Worm (Caenorhabditis elegans) whole organism, L3 larva: ENCODE results near the gene ags-3.

ENCODE experiments used
- daf-12 ChIP-seq: fragments of 150-350 bp; optimal IDR thresholded peaks from 2 replicates; lab custom pipeline; 2014; ENCODE audit warnings: missing biosample characterization, missing genetic modification reagents, missing genetic modification characterization
- nhr-11 ChIP-seq: fragments of 150-350 bp; optimal IDR thresholded peaks from 2 replicates; lab custom pipeline; 2014; ENCODE audit warnings: missing biosample characterization, missing genetic modification characterization
- nhr-12 ChIP-seq: fragments of 150-350 bp; optimal IDR thresholded peaks from 2 replicates; lab custom pipeline; 2014; ENCODE audit warnings: missing biosample characterization, missing genetic modification characterization
- sea-2 ChIP-seq: fragments of 150-350 bp; sonication (generic microtip); optimal IDR thresholded peaks from 4 replicates; lab custom pipeline; 2014; ENCODE audit warnings: missing biosample characterization, missing genetic modification reagents, missing genetic modification characterization
- skn-1 ChIP-seq: fragments of 150-350 bp; optimal IDR thresholded peaks from 2 replicates; lab custom pipeline; 2014; ENCODE audit warnings: missing biosample characterization, missing genetic modification characterization

DNA sequence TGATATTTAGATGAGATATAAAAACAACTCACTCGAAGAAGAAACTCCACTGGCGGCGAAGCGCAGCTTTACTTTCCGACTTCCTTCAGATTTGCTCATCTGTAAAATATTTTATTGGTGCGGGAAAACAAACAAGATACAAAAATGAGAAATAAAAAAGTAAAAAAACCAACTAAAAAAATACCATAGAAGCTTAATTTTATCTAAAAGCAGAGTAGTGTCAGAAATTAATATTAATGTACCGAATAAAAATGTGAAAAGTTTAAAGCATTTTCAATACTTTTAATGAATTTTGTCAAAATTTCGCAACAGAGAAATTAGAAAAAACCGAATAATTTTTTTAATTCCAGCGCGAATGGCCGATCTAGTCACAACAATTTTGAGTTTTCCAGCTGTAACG lies 19.9 kb upstream of the ags-3 start, which contains the start of gene sto-2:
- TF ChIP-seq nhr-11 (tag; lab: Kevin White, UChicago) (no peak), sea-2 (GFP tag; lab: Kevin White, UChicago) (no peak), nhr-12 (tag; lab: Kevin White, UChicago) (no peak), daf-12 (tag; lab: Kevin White, UChicago) (no peak), skn-1 (tag; lab: Kevin White, UChicago) (no peak)
